Worm (Caenorhabditis elegans) whole organism, L3 larva: ENCODE data around the gene ZK1240.1.
"Not testable (repeated sequence)": the region's sequence is repeated elsewhere in the genome, so short reads cannot be mapped to it uniquely, and the experiment has no call there.

Experiments used
- R02D3.7 ChIP-seq: fragments of 150-350 bp; optimal IDR thresholded peaks from 2 replicates; lab custom pipeline; 2014; ENCODE audit warnings: missing biosample characterization, missing genetic modification characterization
- ZK546.5 ChIP-seq: sonication (generic microtip); optimal IDR thresholded peaks from 2 replicates; lab custom pipeline; 2017; ENCODE audit warnings: missing biosample characterization, missing genetic modification characterization
- aly-2 ChIP-seq: fragments of 150-350 bp; optimal IDR thresholded peaks from 2 replicates; lab custom pipeline; 2014; ENCODE audit warnings: missing biosample characterization, missing genetic modification characterization
- ama-1 ChIP-seq: fragments of 150-350 bp; optimal IDR thresholded peaks from 2 replicates; lab custom pipeline; 2018
- ceh-16 ChIP-seq: sonication (generic microtip); optimal IDR thresholded peaks from 2 replicates; lab custom pipeline; 2017; ENCODE audit warnings: missing biosample characterization, missing genetic modification characterization
- ceh-82 ChIP-seq: fragments of 150-350 bp; optimal IDR thresholded peaks from 2 replicates; lab custom pipeline; 2014; ENCODE audit warnings: missing biosample characterization, missing genetic modification characterization
- ceh-9 ChIP-seq: sonication (generic microtip); optimal IDR thresholded peaks from 2 replicates; lab custom pipeline; 2018; ENCODE audit warnings: missing biosample characterization, missing genetic modification characterization
- egl-27 ChIP-seq: sonication (generic microtip); optimal IDR thresholded peaks from 4 replicates; lab custom pipeline; 2017; ENCODE audit warnings: missing biosample characterization, missing genetic modification reagents, missing genetic modification characterization
- elt-2 ChIP-seq: sonication (generic microtip); optimal IDR thresholded peaks from 2 replicates; lab custom pipeline; 2016; ENCODE audit warnings: missing genetic modification reagents, mild to moderate bottlenecking, missing genetic modification characterization, missing compliant biosample characterization
- eor-1 ChIP-seq, 2 experiments: fragments of 150-350 bp; optimal IDR thresholded peaks; 2 replicates each; lab custom pipeline; 2014 to 2018; ENCODE audit warnings: missing biosample characterization in 2 of 2, missing genetic modification characterization in 2 of 2
- fkh-10 ChIP-seq: sonication (generic microtip); optimal IDR thresholded peaks from 2 replicates; lab custom pipeline; 2017; ENCODE audit warnings: missing biosample characterization, missing genetic modification reagents, missing genetic modification characterization
- fos-1 ChIP-seq: fragments of 150-350 bp; optimal IDR thresholded peaks from 2 replicates; lab custom pipeline; 2014; ENCODE audit warnings: missing biosample characterization, missing genetic modification characterization
- hmg-11 ChIP-seq: sonication (generic microtip); optimal IDR thresholded peaks from 2 replicates; lab custom pipeline; 2016; ENCODE audit warnings: missing genetic modification characterization, missing compliant biosample characterization
- jun-1 ChIP-seq: fragments of 150-350 bp; optimal IDR thresholded peaks from 2 replicates; lab custom pipeline; 2014; ENCODE audit warnings: missing biosample characterization, missing genetic modification reagents, missing genetic modification characterization
- lin-15B ChIP-seq: fragments of 150-350 bp; optimal IDR thresholded peaks from 2 replicates; lab custom pipeline; 2014; ENCODE audit warnings: missing biosample characterization, missing genetic modification characterization
- lin-39 ChIP-seq: fragments of 150-350 bp; optimal IDR thresholded peaks from 2 replicates; lab custom pipeline; 2018; ENCODE audit warnings: missing biosample characterization, missing genetic modification reagents, missing genetic modification characterization
- lsy-12 ChIP-seq: sonication (generic microtip); optimal IDR thresholded peaks from 2 replicates; lab custom pipeline; 2016; ENCODE audit warnings: mild to moderate bottlenecking, missing genetic modification characterization, missing compliant biosample characterization
- mdl-1 ChIP-seq: fragments of 150-350 bp; optimal IDR thresholded peaks from 2 replicates; lab custom pipeline; 2014; ENCODE audit warnings: missing biosample characterization, missing genetic modification characterization
- mml-1 ChIP-seq: fragments of 150-350 bp; sonication (generic microtip); optimal IDR thresholded peaks from 3 replicates; lab custom pipeline; 2014; ENCODE audit warnings: missing biosample characterization, missing genetic modification characterization
- nfya-1 ChIP-seq: sonication (generic microtip); optimal IDR thresholded peaks from 2 replicates; lab custom pipeline; 2017; ENCODE audit warnings: missing genetic modification characterization, mild to moderate bottlenecking, missing compliant biosample characterization, antibody characterized with exemption, moderate library complexity; ENCODE audit not compliant: insufficient read depth
- nhr-11 ChIP-seq: fragments of 150-350 bp; optimal IDR thresholded peaks from 2 replicates; lab custom pipeline; 2014; ENCODE audit warnings: missing biosample characterization, missing genetic modification characterization
- nhr-23 ChIP-seq: fragments of 150-350 bp; optimal IDR thresholded peaks from 2 replicates; lab custom pipeline; 2014; ENCODE audit warnings: missing biosample characterization, missing genetic modification reagents, missing genetic modification characterization
- nhr-237 ChIP-seq: fragments of 150-350 bp; optimal IDR thresholded peaks from 2 replicates; lab custom pipeline; 2014; ENCODE audit warnings: missing biosample characterization, missing genetic modification characterization
- nhr-25 ChIP-seq: sonication (generic microtip); optimal IDR thresholded peaks from 2 replicates; lab custom pipeline; 2017; ENCODE audit warnings: missing biosample characterization, missing genetic modification characterization
- nhr-28 ChIP-seq: fragments of 150-350 bp; optimal IDR thresholded peaks from 2 replicates; lab custom pipeline; 2014; ENCODE audit warnings: missing biosample characterization, missing genetic modification characterization
- nhr-67 ChIP-seq: fragments of 150-350 bp; optimal IDR thresholded peaks from 2 replicates; lab custom pipeline; 2014; ENCODE audit warnings: missing biosample characterization, missing genetic modification characterization
- nhr-76 ChIP-seq: fragments of 150-350 bp; sonication (generic microtip); optimal IDR thresholded peaks from 5 replicates; lab custom pipeline; 2014; ENCODE audit warnings: missing biosample characterization, missing genetic modification characterization
- nhr-77 ChIP-seq: fragments of 150-350 bp; optimal IDR thresholded peaks from 2 replicates; lab custom pipeline; 2014; ENCODE audit warnings: missing biosample characterization, missing genetic modification characterization
- pha-4 ChIP-seq: fragments of 150-350 bp; optimal IDR thresholded peaks from 2 replicates; lab custom pipeline; 2014; ENCODE audit warnings: missing biosample characterization, missing genetic modification reagents, missing genetic modification characterization
- pqm-1 ChIP-seq: fragments of 150-350 bp; optimal IDR thresholded peaks from 2 replicates; lab custom pipeline; 2017; ENCODE audit warnings: missing biosample characterization, missing genetic modification characterization, inconsistent platforms
- skn-1 ChIP-seq: fragments of 150-350 bp; optimal IDR thresholded peaks from 2 replicates; lab custom pipeline; 2014; ENCODE audit warnings: missing biosample characterization, missing genetic modification characterization
- unc-62 ChIP-seq: fragments of 150-350 bp; sonication (generic microtip); optimal IDR thresholded peaks from 4 replicates; lab custom pipeline; 2014; ENCODE audit warnings: missing biosample characterization, missing genetic modification reagents, missing genetic modification characterization
- ztf-11 ChIP-seq: fragments of 150-350 bp; optimal IDR thresholded peaks from 2 replicates; lab custom pipeline; 2014; ENCODE audit warnings: missing biosample characterization, missing genetic modification characterization

Gene ZK1240.1

DNA sequence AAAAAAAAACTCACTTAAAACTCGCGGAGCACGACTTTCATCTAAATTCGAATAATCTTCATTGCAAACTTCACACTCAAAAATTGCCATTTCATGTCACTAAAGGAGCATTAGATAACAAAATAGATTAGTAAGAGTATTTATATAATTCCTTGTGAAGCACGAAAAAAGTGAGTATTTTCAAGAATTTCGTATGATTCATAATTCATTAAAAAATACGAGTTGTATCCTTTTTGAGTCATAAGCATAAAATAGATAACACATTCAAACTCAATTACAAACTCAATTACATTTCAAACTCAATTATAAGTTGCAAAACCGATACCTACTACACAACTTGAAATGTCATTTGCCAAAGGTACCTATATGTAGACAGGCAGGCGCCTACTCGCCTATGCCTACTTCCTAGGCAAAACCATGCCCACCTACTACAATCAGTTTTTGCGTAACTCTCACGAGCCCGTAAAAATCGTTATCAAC lies at the start of gene ZK1240.1, which contains the start of gene ZK1240.8:
Gene ZK1240.1, plus strand, starts transcription at position 430 of the 480 bp plus-strand sequence.
Gene ZK1240.8, minus strand, starts transcription at position 101 of the 480 bp plus-strand sequence.
- TF ChIP-seq R02D3.7 (tag; lab: Kevin White, UChicago), result no peak
- TF ChIP-seq skn-1 (tag; lab: Kevin White, UChicago), result no peak
- TF ChIP-seq aly-2 (tag; lab: Kevin White, UChicago), result no peak
- TF ChIP-seq ZK546.5 (tag; lab: Kevin White, UChicago), result no peak
- TF ChIP-seq ceh-9 (tag; lab: Kevin White, UChicago), result no peak
- no peak for TF ChIP-seq fos-1 (tag; lab: Kevin White, UChicago)
- TF ChIP-seq nhr-76 (tag; lab: Kevin White, UChicago), result no peak
- TF ChIP-seq nhr-28 (tag; lab: Kevin White, UChicago), result no peak
- TF ChIP-seq jun-1 (tag; lab: Kevin White, UChicago), result no peak
- TF ChIP-seq pha-4 (tag; lab: Kevin White, UChicago), result no peak
- TF ChIP-seq nhr-25 (tag; lab: Kevin White, UChicago), result no peak
- TF ChIP-seq unc-62 (GFP tag; lab: Kevin White, UChicago), result no peak
- TF ChIP-seq nhr-11 (tag; lab: Kevin White, UChicago), result no peak

- TF ChIP-seq ceh-82 (tag; lab: Kevin White, UChicago) (no peak), elt-2 (tag; lab: Kevin White, UChicago) (no peak), skn-1 (tag; lab: Kevin White, UChicago) (no peak), ama-1 (lab: Kevin White, UChicago) (no peak), nhr-237 (tag; lab: Kevin White, UChicago) (no peak), nhr-77 (tag; lab: Kevin White, UChicago) (no peak), egl-27 (tag; lab: Kevin White, UChicago) (no peak), aly-2 (tag; lab: Kevin White, UChicago) (no peak), mml-1 (no peak), fkh-10 (GFP tag; lab: Kevin White, UChicago) (no peak)
These were observed 49.4 kb upstream of the ZK1240.1 start, which contains the start of gene K09F6.11 for ce11 chrII:2279839-2280238. Gene K09F6.11 (plus strand): TSS chrII:2280139.

ce11 chrII:2282599-2282998 lies 46.6 kb upstream of the ZK1240.1 start, which contains the start of gene K09F6.9:
Gene K09F6.9 (minus strand): TSS chrII:2282699.
- TF ChIP-seq ceh-9 (tag; lab: Kevin White, UChicago); lin-15B; nhr-67 (tag; lab: Kevin White, UChicago): not testable (repeated sequence)

DNA sequence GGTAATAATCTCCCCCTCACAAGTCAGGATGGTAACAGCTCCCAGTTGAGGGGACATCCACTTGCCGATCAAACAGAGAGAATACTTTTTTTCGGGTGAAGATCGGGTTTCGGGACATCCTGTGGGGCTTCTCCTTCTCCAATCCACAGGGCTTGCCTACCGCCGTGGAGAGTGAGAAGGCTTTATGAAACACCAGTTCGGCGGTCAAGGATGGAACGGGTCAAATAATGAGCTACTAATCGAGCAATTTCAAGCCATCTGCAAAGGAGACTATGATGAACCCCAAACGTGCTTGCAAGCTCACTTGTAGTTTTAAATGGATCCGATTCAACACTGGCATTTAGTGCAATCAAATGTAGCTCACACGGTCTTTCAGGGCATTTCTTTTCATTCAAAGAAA lies 44.5 kb upstream of the ZK1240.1 start:
- TF ChIP-seq nhr-11 (tag; lab: Kevin White, UChicago) (no peak), nhr-25 (tag; lab: Kevin White, UChicago) (no peak), hmg-11 (tag; lab: Kevin White, UChicago) (no peak), elt-2 (tag; lab: Kevin White, UChicago) (no peak), eor-1 (tag; optimal IDR thresholded peaks at IDR 0.05; lab: Kevin White, UChicago) (no peak)
- TF ChIP-seq, all 47 proteins: peak for 0

ce11 chrII:2288798-2289197 lies 40.4 kb upstream of the ZK1240.1 start, which contains the start of the genes K09F6.10 and K09F6.13:
Gene K09F6.10 (minus strand): TSS chrII:2288883.
Gene K09F6.13 (plus strand): TSS chrII:2289114.
- TF ChIP-seq lin-39 (tag; lab: Kevin White, UChicago) (peak; percentile 33), pha-4 (tag; lab: Kevin White, UChicago) (no peak)
- TF ChIP-seq, all 47 proteins: peak for 1

DNA sequence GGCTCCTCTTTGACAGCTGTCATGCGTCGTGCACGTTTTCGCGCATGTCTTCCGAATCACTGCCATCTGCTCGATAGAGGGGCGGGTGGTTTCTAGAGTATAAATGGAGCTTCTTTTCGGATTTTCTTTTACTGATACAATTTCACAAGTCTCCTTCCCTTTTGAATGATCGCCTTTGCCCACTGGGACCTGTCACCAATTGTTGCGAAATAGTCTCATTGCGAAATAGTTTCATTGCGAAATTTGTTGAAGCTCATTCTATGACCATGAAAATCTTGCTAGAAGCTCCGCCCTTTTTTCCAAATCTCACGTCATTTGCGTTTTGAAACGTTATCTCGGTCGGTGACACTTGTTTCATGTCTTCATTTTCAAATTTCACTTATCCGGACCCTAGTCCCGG lies 39.8 kb upstream of the ZK1240.1 start:
- TF ChIP-seq ceh-82 (tag; lab: Kevin White, UChicago) (peak; percentile 24), nfya-1 (tag; lab: Kevin White, UChicago) (no peak), fkh-10 (GFP tag; lab: Kevin White, UChicago) (no peak), nhr-23 (tag; lab: Kevin White, UChicago) (no peak), unc-62 (GFP tag; lab: Kevin White, UChicago) (peak; percentile 11), lin-39 (tag; lab: Kevin White, UChicago) (peak; percentile 54)

DNA sequence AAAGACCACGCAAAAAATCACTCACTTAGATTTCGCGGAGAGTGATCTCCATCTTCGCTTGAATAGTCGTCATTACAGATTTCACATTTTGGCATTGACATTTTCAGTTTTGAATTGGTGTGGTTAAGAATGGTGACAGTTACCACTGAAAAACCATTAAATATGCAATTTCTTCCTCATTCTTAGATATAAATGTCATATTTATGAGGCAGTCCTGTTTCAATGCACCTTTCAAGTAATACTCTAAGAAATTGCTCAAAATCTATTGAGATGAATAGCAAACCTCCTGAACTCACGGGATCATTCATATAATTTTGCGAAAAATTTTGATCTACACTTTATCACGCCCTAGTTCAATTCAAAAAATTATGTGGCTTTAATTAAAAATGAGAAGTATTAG lies 37.2 kb upstream of the ZK1240.1 start, which contains the start of gene K09F6.7:
Gene K09F6.7, minus strand, starts transcription at position 101 of the 400 bp plus-strand sequence.
- TF ChIP-seq nhr-11 (tag; lab: Kevin White, UChicago) (no peak), lsy-12 (no peak), pqm-1 (tag; lab: Kevin White, UChicago) (no peak), ztf-11 (no peak), ceh-82 (tag; lab: Kevin White, UChicago) (no peak), R02D3.7 (tag; lab: Kevin White, UChicago) (no peak), mml-1 (no peak), nhr-237 (tag; lab: Kevin White, UChicago) (no peak), mdl-1 (tag; lab: Kevin White, UChicago) (no peak), ceh-9 (tag; lab: Kevin White, UChicago) (no peak), aly-2 (tag; lab: Kevin White, UChicago) (no peak), ceh-16 (tag; lab: Kevin White, UChicago) (no peak)
